Worm (Caenorhabditis elegans) whole organism, L3 larva: ENCODE results near the gene nhr-122.

Experiments used
- ama-1 ChIP-seq: fragments of 150-350 bp; optimal IDR thresholded peaks from 2 replicates; lab custom pipeline; 2018
- ceh-28 ChIP-seq: fragments of 150-350 bp; optimal IDR thresholded peaks from 2 replicates; lab custom pipeline; 2014; ENCODE audit warnings: missing biosample characterization, missing genetic modification reagents, missing genetic modification characterization
- elt-3 ChIP-seq, 3 experiments: fragments of 150-350 bp in 1 of 3; sonication (generic microtip) in 2 of 3; optimal IDR thresholded peaks; 2 replicates in 2 of 3; 4 replicates in 1 of 3; lab custom pipeline; 2014 to 2017; ENCODE audit warnings: missing biosample characterization in 3 of 3, missing genetic modification characterization in 3 of 3
- fkh-2 ChIP-seq: fragments of 150-350 bp; optimal IDR thresholded peaks from 2 replicates; lab custom pipeline; 2014; ENCODE audit warnings: missing biosample characterization, missing genetic modification reagents, missing genetic modification characterization
- fos-1 ChIP-seq: fragments of 150-350 bp; optimal IDR thresholded peaks from 2 replicates; lab custom pipeline; 2014; ENCODE audit warnings: missing biosample characterization, missing genetic modification characterization
- lin-39 ChIP-seq: fragments of 150-350 bp; optimal IDR thresholded peaks from 2 replicates; lab custom pipeline; 2018; ENCODE audit warnings: missing biosample characterization, missing genetic modification reagents, missing genetic modification characterization
- mml-1 ChIP-seq: fragments of 150-350 bp; sonication (generic microtip); optimal IDR thresholded peaks from 3 replicates; lab custom pipeline; 2014; ENCODE audit warnings: missing biosample characterization, missing genetic modification characterization
- nhr-11 ChIP-seq: fragments of 150-350 bp; optimal IDR thresholded peaks from 2 replicates; lab custom pipeline; 2014; ENCODE audit warnings: missing biosample characterization, missing genetic modification characterization
- nhr-28 ChIP-seq: fragments of 150-350 bp; optimal IDR thresholded peaks from 2 replicates; lab custom pipeline; 2014; ENCODE audit warnings: missing biosample characterization, missing genetic modification characterization
- snpc-4 ChIP-seq: fragments of 150-350 bp; optimal IDR thresholded peaks from 2 replicates; lab custom pipeline; 2014; ENCODE audit warnings: missing biosample characterization, missing genetic modification characterization
- unc-62 ChIP-seq: fragments of 150-350 bp; sonication (generic microtip); optimal IDR thresholded peaks from 4 replicates; lab custom pipeline; 2014; ENCODE audit warnings: missing biosample characterization, missing genetic modification reagents, missing genetic modification characterization
- ztf-4 ChIP-seq: fragments of 150-350 bp; optimal IDR thresholded peaks from 2 replicates; lab custom pipeline; 2014; ENCODE audit warnings: missing biosample characterization, missing genetic modification characterization

ce11 chrIV:1567577-1567976 lies 46.1 kb upstream of the nhr-122 start:
- TF ChIP-seq elt-3 (tag; optimal IDR thresholded peaks at IDR 0.05; lab: Kevin White, UChicago) (no peak), lin-39 (tag; lab: Kevin White, UChicago) (no peak), unc-62 (GFP tag; lab: Kevin White, UChicago) (no peak), fos-1 (tag; lab: Kevin White, UChicago) (no peak), nhr-11 (tag; lab: Kevin White, UChicago) (no peak), ama-1 (lab: Kevin White, UChicago) (no peak), ztf-4 (tag; lab: Kevin White, UChicago) (no peak), mml-1 (tag; lab: Kevin White, UChicago) (no peak), ceh-28 (no peak), snpc-4 (tag; lab: Kevin White, UChicago) (no peak), nhr-28 (tag; lab: Kevin White, UChicago) (no peak), fkh-2 (tag; lab: Kevin White, UChicago) (no peak)
